Worm (Caenorhabditis elegans) whole organism, L3 larva: ENCODE results near the gene trp-2.

ENCODE experiments used
- R02D3.7 ChIP-seq: fragments of 150-350 bp; optimal IDR thresholded peaks from 2 replicates; lab custom pipeline; 2014; ENCODE audit warnings: missing biosample characterization, missing genetic modification characterization
- ZK546.5 ChIP-seq: sonication (generic microtip); optimal IDR thresholded peaks from 2 replicates; lab custom pipeline; 2017; ENCODE audit warnings: missing biosample characterization, missing genetic modification characterization
- aly-2 ChIP-seq: fragments of 150-350 bp; optimal IDR thresholded peaks from 2 replicates; lab custom pipeline; 2014; ENCODE audit warnings: missing biosample characterization, missing genetic modification characterization
- ceh-16 ChIP-seq: sonication (generic microtip); optimal IDR thresholded peaks from 2 replicates; lab custom pipeline; 2017; ENCODE audit warnings: missing biosample characterization, missing genetic modification characterization
- ceh-28 ChIP-seq: fragments of 150-350 bp; optimal IDR thresholded peaks from 2 replicates; lab custom pipeline; 2014; ENCODE audit warnings: missing biosample characterization, missing genetic modification reagents, missing genetic modification characterization
- ceh-82 ChIP-seq: fragments of 150-350 bp; optimal IDR thresholded peaks from 2 replicates; lab custom pipeline; 2014; ENCODE audit warnings: missing biosample characterization, missing genetic modification characterization
- ceh-9 ChIP-seq: sonication (generic microtip); optimal IDR thresholded peaks from 2 replicates; lab custom pipeline; 2018; ENCODE audit warnings: missing biosample characterization, missing genetic modification characterization
- daf-12 ChIP-seq: fragments of 150-350 bp; optimal IDR thresholded peaks from 2 replicates; lab custom pipeline; 2014; ENCODE audit warnings: missing biosample characterization, missing genetic modification reagents, missing genetic modification characterization
- egl-27 ChIP-seq: sonication (generic microtip); optimal IDR thresholded peaks from 4 replicates; lab custom pipeline; 2017; ENCODE audit warnings: missing biosample characterization, missing genetic modification reagents, missing genetic modification characterization
- egl-5 ChIP-seq: fragments of 150-350 bp; optimal IDR thresholded peaks from 2 replicates; lab custom pipeline; 2017; ENCODE audit warnings: missing biosample characterization, missing genetic modification reagents, missing genetic modification characterization, inconsistent platforms
- elt-1 ChIP-seq: fragments of 150-350 bp; optimal IDR thresholded peaks from 2 replicates; lab custom pipeline; 2014; ENCODE audit warnings: missing biosample characterization, missing genetic modification characterization
- elt-2 ChIP-seq: sonication (generic microtip); optimal IDR thresholded peaks from 2 replicates; lab custom pipeline; 2016; ENCODE audit warnings: missing genetic modification reagents, mild to moderate bottlenecking, missing genetic modification characterization, missing compliant biosample characterization
- eor-1 ChIP-seq, 2 experiments: fragments of 150-350 bp; optimal IDR thresholded peaks; 2 replicates each; lab custom pipeline; 2014 to 2018; ENCODE audit warnings: missing biosample characterization in 2 of 2, missing genetic modification characterization in 2 of 2
- fkh-10 ChIP-seq: sonication (generic microtip); optimal IDR thresholded peaks from 2 replicates; lab custom pipeline; 2017; ENCODE audit warnings: missing biosample characterization, missing genetic modification reagents, missing genetic modification characterization
- fkh-2 ChIP-seq: fragments of 150-350 bp; optimal IDR thresholded peaks from 2 replicates; lab custom pipeline; 2014; ENCODE audit warnings: missing biosample characterization, missing genetic modification reagents, missing genetic modification characterization
- fos-1 ChIP-seq: fragments of 150-350 bp; optimal IDR thresholded peaks from 2 replicates; lab custom pipeline; 2014; ENCODE audit warnings: missing biosample characterization, missing genetic modification characterization
- jun-1 ChIP-seq: fragments of 150-350 bp; optimal IDR thresholded peaks from 2 replicates; lab custom pipeline; 2014; ENCODE audit warnings: missing biosample characterization, missing genetic modification reagents, missing genetic modification characterization
- lin-39 ChIP-seq: fragments of 150-350 bp; optimal IDR thresholded peaks from 2 replicates; lab custom pipeline; 2018; ENCODE audit warnings: missing biosample characterization, missing genetic modification reagents, missing genetic modification characterization
- lsy-12 ChIP-seq: sonication (generic microtip); optimal IDR thresholded peaks from 2 replicates; lab custom pipeline; 2016; ENCODE audit warnings: mild to moderate bottlenecking, missing genetic modification characterization, missing compliant biosample characterization
- mdl-1 ChIP-seq: fragments of 150-350 bp; optimal IDR thresholded peaks from 2 replicates; lab custom pipeline; 2014; ENCODE audit warnings: missing biosample characterization, missing genetic modification characterization
- mml-1 ChIP-seq: fragments of 150-350 bp; sonication (generic microtip); optimal IDR thresholded peaks from 3 replicates; lab custom pipeline; 2014; ENCODE audit warnings: missing biosample characterization, missing genetic modification characterization
- nfya-1 ChIP-seq: sonication (generic microtip); optimal IDR thresholded peaks from 2 replicates; lab custom pipeline; 2017; ENCODE audit warnings: missing genetic modification characterization, mild to moderate bottlenecking, missing compliant biosample characterization, antibody characterized with exemption, moderate library complexity; ENCODE audit not compliant: insufficient read depth
- nhr-11 ChIP-seq: fragments of 150-350 bp; optimal IDR thresholded peaks from 2 replicates; lab custom pipeline; 2014; ENCODE audit warnings: missing biosample characterization, missing genetic modification characterization
- nhr-23 ChIP-seq: fragments of 150-350 bp; optimal IDR thresholded peaks from 2 replicates; lab custom pipeline; 2014; ENCODE audit warnings: missing biosample characterization, missing genetic modification reagents, missing genetic modification characterization
- nhr-76 ChIP-seq: fragments of 150-350 bp; sonication (generic microtip); optimal IDR thresholded peaks from 5 replicates; lab custom pipeline; 2014; ENCODE audit warnings: missing biosample characterization, missing genetic modification characterization
- nhr-77 ChIP-seq: fragments of 150-350 bp; optimal IDR thresholded peaks from 2 replicates; lab custom pipeline; 2014; ENCODE audit warnings: missing biosample characterization, missing genetic modification characterization
- pha-4 ChIP-seq: fragments of 150-350 bp; optimal IDR thresholded peaks from 2 replicates; lab custom pipeline; 2014; ENCODE audit warnings: missing biosample characterization, missing genetic modification reagents, missing genetic modification characterization
- skn-1 ChIP-seq: fragments of 150-350 bp; optimal IDR thresholded peaks from 2 replicates; lab custom pipeline; 2014; ENCODE audit warnings: missing biosample characterization, missing genetic modification characterization
- tbx-2 ChIP-seq: sonication (generic microtip); optimal IDR thresholded peaks from 2 replicates; lab custom pipeline; 2016; ENCODE audit warnings: mild to moderate bottlenecking, missing genetic modification characterization, missing compliant biosample characterization
- unc-39 ChIP-seq: sonication (generic microtip); optimal IDR thresholded peaks from 4 replicates; lab custom pipeline; 2017; ENCODE audit warnings: missing biosample characterization, missing genetic modification characterization
- zag-1 ChIP-seq: fragments of 150-350 bp; optimal IDR thresholded peaks from 2 replicates; lab custom pipeline; 2014; ENCODE audit warnings: missing biosample characterization, missing genetic modification characterization
- ztf-11 ChIP-seq: fragments of 150-350 bp; optimal IDR thresholded peaks from 2 replicates; lab custom pipeline; 2014; ENCODE audit warnings: missing biosample characterization, missing genetic modification characterization
- ztf-4 ChIP-seq: fragments of 150-350 bp; optimal IDR thresholded peaks from 2 replicates; lab custom pipeline; 2014; ENCODE audit warnings: missing biosample characterization, missing genetic modification characterization

The trp-2 gene

ce11 chrIII:1007143-1007905 lies 15.6 kb downstream of the trp-2 start:
- no peak for TF ChIP-seq nfya-1 (tag; lab: Kevin White, UChicago)
- no peak for TF ChIP-seq ztf-11 (tag; lab: Kevin White, UChicago)
- TF ChIP-seq ZK546.5 = no peak
- TF ChIP-seq nhr-77 (tag; lab: Kevin White, UChicago) = no peak
- TF ChIP-seq nhr-76 = no peak
- TF ChIP-seq nhr-11 = no peak
- TF ChIP-seq ceh-16 (tag; lab: Kevin White, UChicago) = no peak
- TF ChIP-seq ceh-82 (tag; lab: Kevin White, UChicago) = no peak
- no peak for TF ChIP-seq tbx-2 (tag; lab: Kevin White, UChicago)
- TF ChIP-seq R02D3.7 = no peak
- TF ChIP-seq mml-1 (tag; lab: Kevin White, UChicago) = no peak
- no peak for TF ChIP-seq unc-39 (tag; lab: Kevin White, UChicago)
- TF ChIP-seq eor-1 (tag; optimal IDR thresholded peaks at IDR 0.05; lab: Kevin White, UChicago) = no peak
- no peak for TF ChIP-seq elt-1 (tag; lab: Kevin White, UChicago)
- no peak for TF ChIP-seq ceh-9 (tag; lab: Kevin White, UChicago)
- TF ChIP-seq mdl-1 (tag; lab: Kevin White, UChicago) = no peak
- TF ChIP-seq, all 47 proteins: peak for 0

DNA sequence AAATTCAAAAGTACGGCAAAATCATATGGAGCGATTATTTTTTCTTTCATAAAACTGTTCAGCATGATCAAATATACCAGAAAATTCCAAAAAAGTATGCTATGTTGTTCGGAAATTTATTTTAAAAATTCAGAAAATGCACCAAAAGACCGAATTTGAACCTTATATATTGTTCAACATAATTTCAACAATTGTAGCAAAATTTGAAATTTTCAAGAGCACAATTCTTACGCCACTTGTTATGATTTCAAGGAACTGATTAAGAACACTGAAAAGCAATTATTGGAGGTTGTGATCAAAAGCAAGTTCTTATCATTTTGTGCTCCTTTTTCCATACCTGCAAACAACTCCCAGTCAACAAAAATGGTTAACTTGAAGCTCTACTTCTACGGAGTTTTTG lies 16.4 kb downstream of the trp-2 start, which contains the start of gene clc-27:
clc-27 (plus strand) TSS at position 301 of the 400 bp plus-strand sequence.
- TF ChIP-seq daf-12 (tag; lab: Kevin White, UChicago) (no peak), egl-5 (no peak), lin-39 (tag; lab: Kevin White, UChicago) (no peak), elt-1 (tag; lab: Kevin White, UChicago) (no peak), zag-1 (tag; lab: Kevin White, UChicago) (no peak), nfya-1 (tag; lab: Kevin White, UChicago) (no peak), fos-1 (tag; lab: Kevin White, UChicago) (no peak), nhr-77 (tag; lab: Kevin White, UChicago) (no peak)
- TF ChIP-seq, all 47 proteins: peak for 0

- TF ChIP-seq elt-2 (tag; lab: Kevin White, UChicago) (no peak), lin-39 (tag; lab: Kevin White, UChicago) (no peak), fkh-10 (GFP tag; lab: Kevin White, UChicago) (no peak), egl-5 (no peak), R02D3.7 (no peak)
Observed at ce11 chrIII:1009775-1010174, 18.1 kb downstream of the trp-2 start, which contains the start of gene clc-24. clc-24 (plus strand) TSS chrIII:1010037.

- TF ChIP-seq ceh-82 (tag; lab: Kevin White, UChicago) (no peak), aly-2 (tag; lab: Kevin White, UChicago) (no peak), ztf-11 (tag; lab: Kevin White, UChicago) (no peak), ceh-16 (tag; lab: Kevin White, UChicago) (no peak), nhr-11 (no peak), nfya-1 (tag; lab: Kevin White, UChicago) (no peak), R02D3.7 (no peak), lsy-12 (tag; lab: Kevin White, UChicago) (no peak), nhr-76 (no peak), skn-1 (tag; lab: Kevin White, UChicago) (no peak), fkh-10 (GFP tag; lab: Kevin White, UChicago) (no peak), zag-1 (tag; lab: Kevin White, UChicago) (no peak), ZK546.5 (no peak), egl-27 (tag; lab: Kevin White, UChicago) (no peak), nhr-23 (tag; lab: Kevin White, UChicago) (no peak), elt-2 (tag; lab: Kevin White, UChicago) (no peak), fkh-2 (tag; lab: Kevin White, UChicago) (no peak), nhr-77 (tag; lab: Kevin White, UChicago) (no peak), jun-1 (no peak)
Observed at ce11 chrIII:1016080-1016479, 24.4 kb downstream of the trp-2 start, which contains the start of gene Y34F4.3. Y34F4.3 (minus strand) TSS chrIII:1016180.

DNA sequence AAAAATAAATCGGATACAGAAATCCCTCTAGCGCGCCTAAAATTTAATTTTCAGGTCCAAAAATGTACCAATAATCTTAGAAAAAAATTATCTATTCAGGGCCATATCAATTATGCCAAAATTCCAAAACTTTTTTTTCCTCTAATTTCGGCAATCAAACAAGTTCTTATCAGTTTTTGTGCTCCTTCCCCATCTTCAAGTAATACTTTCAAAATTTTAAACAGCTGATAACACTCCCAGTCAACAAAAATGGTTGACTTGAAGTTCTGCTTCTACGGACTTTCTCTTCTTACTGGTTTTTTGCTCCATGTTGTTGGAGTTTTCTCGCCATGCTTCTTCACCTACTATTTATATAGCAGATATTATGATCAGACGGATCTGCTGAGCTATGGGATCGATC lies 29.1 kb downstream of the trp-2 start, which contains the start of gene clc-23:
clc-23 (plus strand) TSS at position 223 of the 400 bp plus-strand sequence.
- TF ChIP-seq elt-2 (tag; lab: Kevin White, UChicago) (peak; percentile 65), ceh-28 (tag; lab: Kevin White, UChicago) (no peak), ztf-4 (no peak), pha-4 (tag; lab: Kevin White, UChicago) (no peak), skn-1 (tag; lab: Kevin White, UChicago) (no peak), R02D3.7 (no peak)
- TF ChIP-seq, all 47 proteins: peak for 1
